Worm (Caenorhabditis elegans) whole organism, late embryonic: Measurements from ENCODE around the gene F13B12.2.

Experiments used
- C08G9.2 ChIP-seq: sonication (generic microtip); optimal IDR thresholded peaks from 2 replicates; lab custom pipeline; 2016; ENCODE audit warnings: mild to moderate bottlenecking, missing genetic modification characterization, moderate library complexity, missing compliant biosample characterization
- C38D4.7 ChIP-seq: fragments of 200-800 bp; sonication (Bioruptor generic); optimal IDR thresholded peaks from 2 replicates; lab custom pipeline; 2018; ENCODE audit warnings: mild to moderate bottlenecking, missing genetic modification characterization, moderate library complexity, missing compliant biosample characterization
- ama-1 ChIP-seq: fragments of 150-350 bp; optimal IDR thresholded peaks from 2 replicates; lab custom pipeline; 2014
- ceh-22 ChIP-seq: sonication (generic microtip); optimal IDR thresholded peaks from 2 replicates; lab custom pipeline; 2017; ENCODE audit warnings: missing biosample characterization, missing genetic modification characterization
- dve-1 ChIP-seq: sonication (generic microtip); optimal IDR thresholded peaks from 2 replicates; lab custom pipeline; 2017; ENCODE audit warnings: antibody characterized with exemption, mild to moderate bottlenecking, missing genetic modification characterization, missing compliant biosample characterization
- ets-4 ChIP-seq: sonication (generic microtip); optimal IDR thresholded peaks from 2 replicates; lab custom pipeline; 2016; ENCODE audit warnings: missing genetic modification characterization, missing compliant biosample characterization
- fax-1 ChIP-seq: sonication (generic microtip); optimal IDR thresholded peaks from 2 replicates; lab custom pipeline; 2016; ENCODE audit warnings: missing genotype, missing genetic modification characterization, missing compliant biosample characterization
- nhr-11 ChIP-seq: fragments of 150-350 bp; optimal IDR thresholded peaks from 2 replicates; lab custom pipeline; 2014; ENCODE audit warnings: missing biosample characterization, missing genetic modification characterization
- nhr-232 ChIP-seq: sonication (generic microtip); optimal IDR thresholded peaks from 2 replicates; lab custom pipeline; 2016; ENCODE audit warnings: missing genetic modification characterization, missing compliant biosample characterization
- pax-1 ChIP-seq: fragments of 150-350 bp; optimal IDR thresholded peaks from 2 replicates; lab custom pipeline; 2014; ENCODE audit warnings: missing biosample characterization, missing genetic modification characterization
- sox-2 ChIP-seq: fragments of 200-800 bp; sonication (Bioruptor generic); IDR thresholded peaks from 2 replicates; pipeline ENCODE4 v1.3.6; 2022; ENCODE audit warnings: missing genetic modification reagents, missing genetic modification characterization, missing compliant biosample characterization
- unc-55 ChIP-seq: sonication (generic microtip); optimal IDR thresholded peaks from 2 replicates; lab custom pipeline; 2017; ENCODE audit warnings: missing biosample characterization, missing genetic modification reagents, missing genetic modification characterization
- unc-86 ChIP-seq: sonication (generic microtip); optimal IDR thresholded peaks from 2 replicates; lab custom pipeline; 2016; ENCODE audit warnings: missing genetic modification characterization, missing compliant biosample characterization
- zip-5 ChIP-seq: sonication (generic microtip); optimal IDR thresholded peaks from 2 replicates; lab custom pipeline; 2016; ENCODE audit warnings: missing genetic modification characterization, missing compliant biosample characterization

DNA sequence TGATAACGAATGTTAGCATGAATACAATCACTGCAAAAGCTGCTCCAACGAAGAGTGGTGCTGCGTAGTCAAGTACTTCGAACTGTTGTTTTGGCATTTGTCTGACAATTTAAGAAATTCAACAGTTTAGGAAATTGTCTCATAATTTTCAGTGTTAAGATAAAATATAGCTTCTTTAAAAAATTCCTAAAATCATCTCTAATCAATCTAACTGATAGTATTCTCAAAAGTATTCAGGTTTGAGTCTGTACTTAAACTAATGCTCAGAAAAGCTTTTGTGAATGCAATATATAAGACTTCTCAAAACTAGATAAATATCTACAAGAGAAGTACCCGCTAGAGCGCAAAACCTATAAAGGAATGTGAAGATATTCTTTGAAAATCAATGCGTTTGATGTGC lies 34.1 kb downstream of the F13B12.2 start, which contains the start of gene R10H10.4:
- TF ChIP-seq unc-86 (tag; lab: Kevin White, UChicago) (no peak), nhr-232 (no peak), sox-2 (GFP tag; lab: Robert Waterston, UW) (no peak), C08G9.2 (tag; lab: Kevin White, UChicago) (no peak), zip-5 (tag; lab: Kevin White, UChicago) (no peak), pax-1 (tag; lab: Kevin White, UChicago) (no peak), dve-1 (no peak), ets-4 (no peak), ceh-22 (tag; lab: Kevin White, UChicago) (no peak), ama-1 (lab: Kevin White, UChicago) (no peak), fax-1 (tag; lab: Kevin White, UChicago) (no peak), unc-55 (GFP tag; lab: Kevin White, UChicago) (no peak), C38D4.7 (GFP tag; lab: Kevin White, UChicago) (no peak), nhr-11 (tag; lab: Kevin White, UChicago) (no peak)
